Worm (Caenorhabditis elegans) whole organism, early embryonic: ENCODE data around the gene F19H6.6.

Experiments
- B0310.2 ChIP-seq: sonication (generic microtip); optimal IDR thresholded peaks from 2 replicates; lab custom pipeline; 2016; ENCODE audit warnings: mild to moderate bottlenecking, missing genetic modification characterization, missing compliant biosample characterization
- F13C5.2 ChIP-seq: sonication (generic microtip); optimal IDR thresholded peaks from 2 replicates; lab custom pipeline; 2017; ENCODE audit warnings: mild to moderate bottlenecking, missing genetic modification characterization, inconsistent platforms, missing compliant biosample characterization
- aly-1 ChIP-seq: sonication (generic microtip); optimal IDR thresholded peaks from 2 replicates; lab custom pipeline; 2016; ENCODE audit warnings: missing genetic modification characterization, missing compliant biosample characterization
- ama-1 ChIP-seq: fragments of 150-350 bp; optimal IDR thresholded peaks from 2 replicates; lab custom pipeline; 2014
- ceh-13 ChIP-seq: fragments of 200-800 bp; sonication (Bioruptor generic); optimal IDR thresholded peaks from 2 replicates; lab custom pipeline; 2018; ENCODE audit warnings: mild to moderate bottlenecking, missing genetic modification characterization, missing compliant biosample characterization
- flt-1 ChIP-seq: fragments of 200-800 bp; sonication (Bioruptor generic); IDR thresholded peaks from 2 replicates; pipeline ENCODE4 v1.3.6; 2022; ENCODE audit warnings: missing genetic modification characterization, missing compliant biosample characterization
- hmbx-1 ChIP-seq: sonication (generic microtip); optimal IDR thresholded peaks from 2 replicates; lab custom pipeline; 2016; ENCODE audit warnings: mild to moderate bottlenecking, missing genetic modification characterization, missing compliant biosample characterization
- hnd-1 ChIP-seq: sonication (generic microtip); optimal IDR thresholded peaks from 2 replicates; lab custom pipeline; 2016; ENCODE audit warnings: missing genetic modification characterization, missing compliant biosample characterization
- scrt-1 ChIP-seq: fragments of 200-800 bp; sonication (Bioruptor generic); IDR thresholded peaks from 2 replicates; pipeline ENCODE4 v1.3.6; 2022; ENCODE audit warnings: missing genetic modification characterization, missing compliant biosample characterization
- tbx-11 ChIP-seq: fragments of 200-800 bp; sonication (Bioruptor generic); IDR thresholded peaks from 2 replicates; pipeline ENCODE4 v1.3.6; 2022; ENCODE audit warnings: missing genetic modification characterization, missing compliant biosample characterization
- tbx-37 ChIP-seq: fragments of 200-800 bp; sonication (Bioruptor generic); conservative IDR thresholded peaks from 2 replicates; pipeline ENCODE4 v1.3.6; 2022; ENCODE audit warnings: missing genetic modification reagents, missing genetic modification characterization, missing compliant biosample characterization

- TF ChIP-seq scrt-1 (GFP tag; lab: Robert Waterston, UW) (no peak), ama-1 (lab: Kevin White, UChicago) (no peak), tbx-37 (GFP tag; lab: Robert Waterston, UW) (no peak), hnd-1 (tag; lab: Kevin White, UChicago) (no peak), F13C5.2 (tag; lab: Kevin White, UChicago) (no peak), hmbx-1 (no peak), aly-1 (no peak), flt-1 (no peak), ceh-13 (no peak), tbx-11 (GFP tag; lab: Robert Waterston, UW) (no peak), B0310.2 (tag; lab: Kevin White, UChicago) (no peak)
These were observed 10.4 kb upstream of the F19H6.6 start, which contains the start of gene F42F12.3 for ce11 chrX:12350207-12350606.
